Worm (Caenorhabditis elegans) whole organism, mixed stage, embryonic: ENCODE measurements around the gene swsn-6.
"Not testable (repeated sequence)": the region's sequence is repeated elsewhere in the genome, so short reads cannot be mapped to it uniquely, and the experiment has no call there.

Experiments
- M03D4.4 ChIP-seq: sonication (generic microtip); optimal IDR thresholded peaks from 2 replicates; lab custom pipeline; 2017; ENCODE audit warnings: mild to moderate bottlenecking, missing genetic modification characterization, missing compliant biosample characterization
- bed-3 ChIP-seq: fragments of 200-800 bp; sonication (Bioruptor generic); optimal IDR thresholded peaks from 3 replicates; lab custom pipeline; 2018; ENCODE audit warnings: mild to moderate bottlenecking, missing genetic modification characterization, moderate library complexity, missing compliant biosample characterization
- blmp-1 ChIP-seq: fragments of 150-350 bp; optimal IDR thresholded peaks from 2 replicates; lab custom pipeline; 2014; ENCODE audit warnings: missing biosample characterization, missing genetic modification characterization
- ceh-39 ChIP-seq: fragments of 150-350 bp; optimal IDR thresholded peaks from 2 replicates; lab custom pipeline; 2014; ENCODE audit warnings: missing biosample characterization, missing genetic modification characterization
- ceh-83 ChIP-seq: fragments of 200-800 bp; sonication (Bioruptor generic); optimal IDR thresholded peaks from 2 replicates; lab custom pipeline; 2018; ENCODE audit warnings: mild to moderate bottlenecking, missing genetic modification characterization, missing compliant biosample characterization
- ces-1 ChIP-seq: fragments of 150-350 bp; optimal IDR thresholded peaks from 2 replicates; lab custom pipeline; 2014; ENCODE audit warnings: missing biosample characterization, missing genetic modification reagents, missing genetic modification characterization
- cnd-1 ChIP-seq: fragments of 200-800 bp; sonication (Bioruptor generic); optimal IDR thresholded peaks from 2 replicates; lab custom pipeline; 2018; ENCODE audit warnings: mild to moderate bottlenecking, missing genetic modification characterization, missing compliant biosample characterization
- drap-1 ChIP-seq: fragments of 200-800 bp; sonication (Bioruptor generic); optimal IDR thresholded peaks from 3 replicates; lab custom pipeline; 2018; ENCODE audit warnings: mild to moderate bottlenecking, missing genetic modification characterization, missing compliant biosample characterization
- elt-1 ChIP-seq: sonication (generic microtip); optimal IDR thresholded peaks from 2 replicates; lab custom pipeline; 2017; ENCODE audit warnings: missing genetic modification characterization, mild to moderate bottlenecking, missing compliant biosample characterization, antibody characterized with exemption, moderate library complexity, borderline replicate concordance; ENCODE audit not compliant: insufficient read depth
- elt-3 ChIP-seq: fragments of 150-350 bp; optimal IDR thresholded peaks from 2 replicates; lab custom pipeline; 2014; ENCODE audit warnings: missing biosample characterization, missing genetic modification characterization
- flh-1 ChIP-seq: fragments of 200-800 bp; sonication (Bioruptor generic); optimal IDR thresholded peaks from 2 replicates; lab custom pipeline; 2018; ENCODE audit warnings: mild to moderate bottlenecking, missing genetic modification characterization, moderate library complexity, missing compliant biosample characterization
- ham-2 ChIP-seq: fragments of 200-800 bp; sonication (Bioruptor generic); optimal IDR thresholded peaks from 2 replicates; lab custom pipeline; 2018; ENCODE audit warnings: mild to moderate bottlenecking, missing genetic modification characterization, missing compliant biosample characterization
- hlh-1 ChIP-seq: fragments of 150-350 bp; optimal IDR thresholded peaks from 2 replicates; lab custom pipeline; 2014; ENCODE audit warnings: missing biosample characterization, missing genetic modification reagents, missing genetic modification characterization
- lin-13 ChIP-seq: fragments of 150-350 bp; optimal IDR thresholded peaks from 2 replicates; lab custom pipeline; 2014; ENCODE audit warnings: missing biosample characterization, missing genetic modification characterization
- lin-32 ChIP-seq: fragments of 200-800 bp; sonication (Bioruptor generic); optimal IDR thresholded peaks from 2 replicates; lab custom pipeline; 2018; ENCODE audit warnings: mild to moderate bottlenecking, missing genetic modification characterization, missing compliant biosample characterization
- lsy-2 ChIP-seq: fragments of 150-350 bp; optimal IDR thresholded peaks from 2 replicates; lab custom pipeline; 2014; ENCODE audit warnings: missing biosample characterization, missing genetic modification characterization
- mab-5 ChIP-seq: fragments of 150-350 bp; optimal IDR thresholded peaks from 2 replicates; lab custom pipeline; 2014; ENCODE audit warnings: missing biosample characterization, missing genetic modification characterization
- mep-1 ChIP-seq: fragments of 150-350 bp; optimal IDR thresholded peaks from 2 replicates; lab custom pipeline; 2017; ENCODE audit warnings: missing biosample characterization, missing genetic modification reagents, missing genetic modification characterization, inconsistent platforms
- mls-2 ChIP-seq: sonication (generic microtip); optimal IDR thresholded peaks from 2 replicates; lab custom pipeline; 2016; ENCODE audit warnings: mild to moderate bottlenecking, missing genetic modification characterization, moderate library complexity, missing compliant biosample characterization
- nhr-2 ChIP-seq: fragments of 150-350 bp; optimal IDR thresholded peaks from 2 replicates; lab custom pipeline; 2014; ENCODE audit warnings: missing biosample characterization, missing genetic modification characterization
- nhr-237 ChIP-seq: fragments of 150-350 bp; optimal IDR thresholded peaks from 2 replicates; lab custom pipeline; 2014; ENCODE audit warnings: missing biosample characterization, missing genetic modification characterization
- nhr-28 ChIP-seq: fragments of 150-350 bp; optimal IDR thresholded peaks from 2 replicates; lab custom pipeline; 2014; ENCODE audit warnings: missing biosample characterization, missing genetic modification characterization
- nhr-76 ChIP-seq: sonication (generic microtip); optimal IDR thresholded peaks from 2 replicates; lab custom pipeline; 2017; ENCODE audit warnings: missing biosample characterization, missing genetic modification characterization
- pha-4 ChIP-seq: fragments of 150-350 bp; optimal IDR thresholded peaks from 2 replicates; lab custom pipeline; 2018; ENCODE audit warnings: missing biosample characterization, missing genetic modification reagents, missing genetic modification characterization
- sem-2 ChIP-seq: fragments of 200-800 bp; sonication (Bioruptor generic); optimal IDR thresholded peaks from 2 replicates; lab custom pipeline; 2018; ENCODE audit warnings: mild to moderate bottlenecking, missing genetic modification characterization, missing compliant biosample characterization
- snpc-4 ChIP-seq: fragments of 150-350 bp; optimal IDR thresholded peaks from 2 replicates; lab custom pipeline; 2014; ENCODE audit warnings: missing biosample characterization, missing genetic modification characterization
- sptf-1 ChIP-seq: sonication (generic microtip); optimal IDR thresholded peaks from 2 replicates; lab custom pipeline; 2017; ENCODE audit warnings: mild to moderate bottlenecking, missing genetic modification characterization, moderate library complexity, missing compliant biosample characterization
- unc-120 ChIP-seq: sonication (generic microtip); optimal IDR thresholded peaks from 2 replicates; lab custom pipeline; 2017; ENCODE audit warnings: missing genetic modification characterization, missing compliant biosample characterization; ENCODE audit not compliant: poor library complexity, severe bottlenecking
- unc-39 ChIP-seq: fragments of 150-350 bp; optimal IDR thresholded peaks from 2 replicates; lab custom pipeline; 2014; ENCODE audit warnings: missing biosample characterization, missing genetic modification characterization
- unc-62 ChIP-seq: fragments of 150-350 bp; optimal IDR thresholded peaks from 2 replicates; lab custom pipeline; 2014; ENCODE audit warnings: missing biosample characterization, missing genetic modification reagents, missing genetic modification characterization
- zip-8 ChIP-seq: fragments of 150-350 bp; optimal IDR thresholded peaks from 2 replicates; lab custom pipeline; 2014; ENCODE audit warnings: missing biosample characterization, missing genetic modification characterization

Gene swsn-6

DNA sequence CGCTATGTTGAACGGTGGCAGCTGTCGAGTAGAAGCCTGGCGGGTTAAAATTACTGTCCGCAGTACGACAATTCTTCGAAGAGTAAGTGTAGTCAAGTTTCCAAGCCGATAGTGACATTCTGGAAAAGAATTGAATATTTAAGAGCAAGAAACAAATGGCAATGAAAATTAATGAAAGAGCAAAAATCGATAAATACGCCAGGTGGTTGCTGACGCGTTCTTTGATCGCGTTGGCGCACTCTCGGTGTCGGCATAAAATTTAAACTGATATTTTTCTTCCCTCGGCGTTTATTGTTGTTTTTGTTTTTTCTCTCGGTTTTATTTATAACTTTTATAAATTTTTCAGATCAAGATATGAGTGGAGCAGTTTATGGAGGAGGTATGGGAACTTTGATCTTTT, at the start of gene swsn-6, which contains the start of gene perm-3:
Gene swsn-6 (plus strand): TSS at position 347 of the 400 bp plus-strand sequence.
Gene perm-3 (minus strand): TSS at position 118 of the 400 bp plus-strand sequence.
- TF ChIP-seq lsy-2 (tag; lab: Kevin White, UChicago), result peak; percentile 65
- TF ChIP-seq cnd-1 (tag; lab: Kevin White, UChicago), result peak; percentile 14
- TF ChIP-seq mep-1 (tag; lab: Kevin White, UChicago), result peak; percentile 39
- no peak for TF ChIP-seq M03D4.4 (tag; lab: Kevin White, UChicago)
- peak; percentile 49 for TF ChIP-seq ceh-39 (tag; lab: Kevin White, UChicago)
- no peak for TF ChIP-seq blmp-1
- no peak for TF ChIP-seq unc-39 (tag; lab: Kevin White, UChicago)
- no peak for TF ChIP-seq nhr-237 (tag; lab: Kevin White, UChicago)
- TF ChIP-seq hlh-1 (tag; lab: Kevin White, UChicago), result peak; percentile 28
- no peak for TF ChIP-seq lin-32 (GFP tag; lab: Kevin White, UChicago)
- TF ChIP-seq lin-13 (tag; lab: Kevin White, UChicago), result peak; percentile 88
- TF ChIP-seq mab-5 (tag; lab: Kevin White, UChicago), result no peak
- peak; percentile 60 for TF ChIP-seq ces-1 (GFP tag; lab: Kevin White, UChicago)
- no peak for TF ChIP-seq ham-2
- no peak for TF ChIP-seq drap-1 (GFP tag; lab: Kevin White, UChicago)
- TF ChIP-seq mls-2 (tag; lab: Kevin White, UChicago), result no peak
- TF ChIP-seq flh-1 (GFP tag; lab: Kevin White, UChicago), result no peak
- TF ChIP-seq sem-2 (GFP tag; lab: Kevin White, UChicago), result no peak
- TF ChIP-seq unc-62, result no peak
- TF ChIP-seq nhr-28 (tag; lab: Kevin White, UChicago), result no peak
- TF ChIP-seq pha-4, result peak; percentile 58
- no peak for TF ChIP-seq zip-8 (tag; lab: Kevin White, UChicago)
- no peak for TF ChIP-seq nhr-2 (tag; lab: Kevin White, UChicago)

DNA sequence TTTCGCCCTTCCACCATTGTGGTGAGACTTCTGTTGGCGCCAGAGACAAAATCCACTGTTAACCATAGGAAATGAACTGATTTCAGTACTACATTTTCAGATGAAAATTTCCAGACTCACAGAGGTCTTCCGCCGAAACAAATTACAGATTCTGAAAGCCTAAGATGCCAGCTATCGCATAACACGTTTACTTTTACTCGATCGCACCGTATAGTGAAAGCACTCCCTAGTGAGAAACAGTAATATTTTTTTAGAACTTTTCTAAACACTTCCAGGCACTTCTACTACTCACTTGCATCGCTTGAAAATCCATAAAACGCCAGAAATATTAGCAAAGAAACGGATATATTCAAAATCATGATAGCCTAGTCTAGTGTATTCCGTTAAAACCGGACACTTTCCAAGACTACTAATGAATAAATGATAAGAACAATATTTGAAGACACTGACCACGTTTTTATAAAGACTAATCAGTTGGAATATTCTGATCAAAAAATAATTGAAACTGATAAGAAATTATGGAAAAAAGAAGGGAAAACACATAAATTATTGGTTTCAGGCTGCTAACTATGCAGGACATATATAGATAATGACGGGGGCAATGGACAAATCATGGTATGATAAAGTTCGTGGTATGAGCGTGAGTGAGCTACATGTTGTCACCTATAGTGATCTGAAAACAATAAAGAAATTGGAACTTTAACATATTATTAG, 44.2 kb upstream of the swsn-6 start, which contains the start of gene gba-4:
Gene gba-4 (minus strand): TSS at position 418 of the 714 bp plus-strand sequence.
- TF ChIP-seq nhr-76, blmp-1, bed-3: not testable (repeated sequence)
- TF ChIP-seq, all 35 proteins: peak for 0; not testable (repeated sequence) for 35

DNA sequence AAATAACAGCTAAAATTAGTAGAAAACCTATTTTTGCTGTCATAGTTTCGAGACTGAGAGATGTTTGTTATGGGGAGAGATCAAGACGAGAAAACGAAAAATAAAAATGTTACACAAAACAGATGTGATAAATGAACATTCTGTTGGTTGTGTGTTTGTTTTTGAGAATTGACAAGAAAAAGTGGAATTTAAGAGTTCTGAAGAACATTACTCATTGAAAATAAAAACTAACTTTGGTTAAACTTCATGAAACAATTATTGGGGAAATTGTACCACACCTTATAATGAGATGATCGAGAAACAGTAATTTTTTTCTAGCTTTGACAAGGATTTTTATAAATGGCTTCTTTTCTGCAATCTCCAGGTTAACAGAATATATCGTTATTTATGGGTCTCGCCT, 41.5 kb upstream of the swsn-6 start, which contains the start of gene Y4C6B.7:
Gene Y4C6B.7 (minus strand): TSS at position 101 of the 400 bp plus-strand sequence.
- TF ChIP-seq lin-13 (tag; lab: Kevin White, UChicago) (no peak), mab-5 (tag; lab: Kevin White, UChicago) (no peak), hlh-1 (tag; lab: Kevin White, UChicago) (no peak), nhr-28 (tag; lab: Kevin White, UChicago) (no peak), zip-8 (tag; lab: Kevin White, UChicago) (no peak), cnd-1 (tag; lab: Kevin White, UChicago) (no peak), pha-4 (no peak)
- TF ChIP-seq, all 35 proteins: peak for 0

DNA sequence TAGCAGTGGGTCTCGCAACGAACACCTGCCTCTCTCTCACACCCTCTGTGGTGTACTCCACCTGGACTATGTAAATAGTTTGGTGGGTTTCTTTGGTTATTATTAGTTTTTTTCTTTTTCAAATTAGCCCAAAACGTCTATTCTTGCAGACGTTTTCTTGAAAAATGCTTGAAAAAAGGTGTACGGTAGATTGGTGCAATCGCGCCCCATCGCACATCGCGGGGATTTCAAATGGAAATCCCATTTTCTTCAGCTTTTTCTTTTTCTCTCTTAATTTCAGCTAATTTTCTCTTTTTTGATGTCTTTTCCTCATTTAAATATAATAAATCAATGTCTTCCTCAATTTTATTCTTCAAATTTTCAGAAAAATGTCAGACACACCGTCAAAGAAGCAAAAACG, 40.7 kb upstream of the swsn-6 start, which contains the start of gene Y4C6B.1:
Gene Y4C6B.1 (plus strand): TSS at position 365 of the 400 bp plus-strand sequence.
- peak; percentile 18 for TF ChIP-seq mep-1 (tag; lab: Kevin White, UChicago)
- TF ChIP-seq elt-3 (tag; lab: Kevin White, UChicago), result no peak
- TF ChIP-seq sptf-1 (tag; lab: Kevin White, UChicago), result no peak
- no peak for TF ChIP-seq pha-4
- no peak for TF ChIP-seq M03D4.4 (tag; lab: Kevin White, UChicago)
- no peak for TF ChIP-seq lin-13 (tag; lab: Kevin White, UChicago)
- TF ChIP-seq ceh-83 (GFP tag; lab: Kevin White, UChicago), result no peak
- no peak for TF ChIP-seq snpc-4 (tag; lab: Kevin White, UChicago)
- no peak for TF ChIP-seq nhr-237 (tag; lab: Kevin White, UChicago)
- TF ChIP-seq lsy-2 (tag; lab: Kevin White, UChicago), result peak; percentile 88

DNA sequence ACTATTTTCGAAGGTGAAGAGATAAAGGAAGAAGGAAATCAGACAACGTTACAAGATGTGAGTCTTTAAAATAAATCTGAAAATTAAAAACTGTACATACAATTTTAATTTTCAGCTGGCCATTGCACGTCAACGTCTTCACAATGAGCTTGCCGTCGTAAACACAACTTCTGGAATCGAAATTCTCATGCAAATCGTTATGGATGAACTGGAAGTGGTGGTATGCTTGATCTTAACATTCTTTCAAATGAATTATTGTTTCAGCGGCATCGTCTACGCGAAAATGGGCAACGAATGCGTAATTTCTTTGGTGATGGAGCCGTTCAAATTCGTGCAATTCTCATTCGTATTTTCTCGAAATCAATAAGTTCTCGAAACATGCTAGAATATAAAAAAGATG, 40.3 kb upstream of the swsn-6 start:
- TF ChIP-seq cnd-1 (tag; lab: Kevin White, UChicago), result no peak
- TF ChIP-seq M03D4.4 (tag; lab: Kevin White, UChicago), result no peak
- no peak for TF ChIP-seq snpc-4 (tag; lab: Kevin White, UChicago)
- no peak for TF ChIP-seq ceh-83 (GFP tag; lab: Kevin White, UChicago)
- TF ChIP-seq unc-62, result no peak
- no peak for TF ChIP-seq lin-13 (tag; lab: Kevin White, UChicago)
- no peak for TF ChIP-seq elt-1 (tag; lab: Kevin White, UChicago)
- no peak for TF ChIP-seq zip-8 (tag; lab: Kevin White, UChicago)
- TF ChIP-seq mep-1 (tag; lab: Kevin White, UChicago), result no peak
- no peak for TF ChIP-seq hlh-1 (tag; lab: Kevin White, UChicago)
- TF ChIP-seq unc-120, result no peak
- no peak for TF ChIP-seq mab-5 (tag; lab: Kevin White, UChicago)
- TF ChIP-seq nhr-237 (tag; lab: Kevin White, UChicago), result no peak
- TF ChIP-seq ces-1 (GFP tag; lab: Kevin White, UChicago), result no peak
- TF ChIP-seq unc-39 (tag; lab: Kevin White, UChicago), result no peak
- no peak for TF ChIP-seq nhr-28 (tag; lab: Kevin White, UChicago)
- TF ChIP-seq nhr-76, result no peak
